Worm (Caenorhabditis elegans): ENCODE results near the gene bir-1.

- no peak for TF ChIP-seq scrt-1 (GFP tag; IDR thresholded peaks at IDR 0.05)
- TF ChIP-seq ama-1 (optimal IDR thresholded peaks at IDR 0.05): no peak
- no peak for TF ChIP-seq flt-1 (GFP tag; IDR thresholded peaks at IDR 0.05)
- TF ChIP-seq tbx-37 (GFP tag; conservative IDR thresholded peaks at IDR 0.05): no peak
- TF ChIP-seq hmg-4 (GFP tag; optimal IDR thresholded peaks at IDR 0.05): no peak
- TF ChIP-seq ets-7 (tag; optimal IDR thresholded peaks at IDR 0.05): no peak
Observed at ce11 chrV:11629222-11630026, 14.9 kb upstream of the bir-1 start, which contains the start of gene F35B12.10.
